Worm (Caenorhabditis elegans): ENCODE measurements around the gene ran-5.

DNA sequence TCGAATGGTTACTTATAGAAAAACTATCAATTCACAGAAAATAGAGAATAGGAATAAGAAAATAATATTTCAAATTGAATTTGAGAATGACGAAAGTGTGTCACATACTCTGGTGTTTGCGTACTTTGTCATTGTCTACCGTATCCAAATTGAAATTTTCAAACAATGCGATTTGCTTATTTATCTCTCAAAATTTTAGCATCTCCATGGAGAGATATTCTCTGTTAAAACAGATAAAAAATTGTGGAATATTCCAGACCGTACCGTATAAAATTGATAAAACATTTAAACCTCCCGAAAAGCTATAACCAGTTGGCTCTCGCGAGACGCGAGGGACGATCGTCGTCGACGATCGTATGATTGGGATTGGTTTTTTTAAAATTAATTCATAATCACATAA, 32.8 kb downstream of the ran-5 start, which contains the start of gene fbf-1:
- TF ChIP-seq K02D7.2 (tag; optimal IDR thresholded peaks at IDR 0.05) = no peak
- no peak for TF ChIP-seq unc-86 (tag; optimal IDR thresholded peaks at IDR 0.05)
- no peak for TF ChIP-seq hlh-15 (tag; optimal IDR thresholded peaks at IDR 0.05)
- TF ChIP-seq ref-2 (tag; optimal IDR thresholded peaks at IDR 0.05) = no peak
- no peak for TF ChIP-seq hlh-30 (tag; optimal IDR thresholded peaks at IDR 0.05; ENCODE audit: insufficient read depth)
- TF ChIP-seq ama-1 (optimal IDR thresholded peaks at IDR 0.05) = no peak
- TF ChIP-seq fax-1 (tag; optimal IDR thresholded peaks at IDR 0.05) = no peak

All from whole organism, late embryonic.